Worm (Caenorhabditis elegans): ENCODE measurements around the gene C32B5.7.
"Not testable (repeated sequence)": the region's sequence is repeated elsewhere in the genome, so short reads cannot be mapped to it uniquely, and the experiment has no call there.

C32B5.7 gene

DNA sequence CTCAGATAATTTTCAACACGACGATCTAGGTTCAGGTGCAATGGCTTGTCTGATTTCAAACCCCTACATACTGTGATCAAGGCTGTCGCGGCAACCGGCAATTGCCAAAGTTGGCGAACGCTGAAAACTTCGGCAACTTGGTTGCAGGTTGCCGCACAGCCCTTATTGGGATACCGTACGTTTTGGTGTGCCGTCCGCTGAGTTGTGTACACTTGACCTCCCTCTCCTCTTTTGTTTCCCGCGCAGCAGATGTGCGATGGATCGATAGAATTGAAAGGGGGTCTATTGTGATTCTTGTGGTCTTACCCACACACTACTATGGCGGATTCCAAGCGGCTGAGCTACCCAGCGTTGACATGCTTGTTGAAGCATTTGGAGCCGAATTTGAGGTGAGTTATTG is at the start of gene C32B5.7, which contains the start of gene C32B5.18:
Gene C32B5.7, plus strand, starts transcription at position 311 of the 400 bp plus-strand sequence.
Gene C32B5.18, plus strand, starts transcription at position 301 of the 400 bp plus-strand sequence.
- no peak for TF ChIP-seq unc-62 (GFP tag; optimal IDR thresholded peaks at IDR 0.05)

DNA sequence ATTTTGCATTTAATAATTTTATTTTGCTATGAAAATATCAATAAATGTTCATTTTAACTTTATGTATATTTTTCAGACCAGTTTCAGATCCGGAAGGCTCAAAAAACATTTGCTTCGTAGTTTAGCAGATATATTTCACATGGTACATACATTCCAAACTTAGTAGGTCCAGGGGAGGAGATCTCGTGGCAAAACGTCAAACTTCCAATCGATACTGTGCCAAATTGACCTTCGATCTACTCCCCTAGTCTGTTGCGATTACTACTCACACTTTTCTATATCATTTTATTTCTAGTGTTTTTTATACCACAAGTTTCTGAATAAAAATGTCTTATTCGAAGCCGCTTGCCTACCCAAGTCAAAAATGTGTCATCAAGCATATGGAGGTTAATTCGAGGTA is 48.6 kb upstream of the C32B5.7 start, which contains the start of gene fbxc-31:
Gene fbxc-31, plus strand, starts transcription at position 301 of the 400 bp plus-strand sequence.
- no peak for TF ChIP-seq unc-62 (GFP tag; optimal IDR thresholded peaks at IDR 0.05)

DNA sequence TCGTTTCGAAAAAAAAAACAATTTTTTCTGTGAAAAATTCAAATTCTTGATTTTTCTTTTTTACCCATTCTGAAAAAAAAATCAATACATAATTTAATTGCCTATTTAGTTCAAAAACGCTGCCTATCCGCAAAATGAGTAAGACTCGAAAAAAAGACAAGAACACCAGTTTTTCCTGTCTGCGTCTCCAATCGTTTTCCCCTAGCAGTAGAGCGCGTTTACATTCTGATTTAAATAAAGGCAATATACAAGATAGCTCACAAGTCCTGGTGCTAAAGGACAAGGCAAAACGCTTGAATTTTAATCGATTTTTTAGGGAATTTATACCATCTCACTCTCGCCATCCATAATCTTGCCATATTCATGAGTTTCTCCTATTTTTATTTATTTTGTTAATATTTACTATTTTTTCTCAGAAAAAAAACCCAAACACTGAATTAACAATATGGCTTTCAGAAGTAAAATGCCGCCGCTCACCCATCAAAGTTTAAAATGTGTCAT is 47.1 kb upstream of the C32B5.7 start, which contains the start of gene fbxc-33:
Gene fbxc-33, plus strand, starts transcription at position 451 of the 501 bp plus-strand sequence.
- no peak for TF ChIP-seq unc-62 (GFP tag; optimal IDR thresholded peaks at IDR 0.05)

DNA sequence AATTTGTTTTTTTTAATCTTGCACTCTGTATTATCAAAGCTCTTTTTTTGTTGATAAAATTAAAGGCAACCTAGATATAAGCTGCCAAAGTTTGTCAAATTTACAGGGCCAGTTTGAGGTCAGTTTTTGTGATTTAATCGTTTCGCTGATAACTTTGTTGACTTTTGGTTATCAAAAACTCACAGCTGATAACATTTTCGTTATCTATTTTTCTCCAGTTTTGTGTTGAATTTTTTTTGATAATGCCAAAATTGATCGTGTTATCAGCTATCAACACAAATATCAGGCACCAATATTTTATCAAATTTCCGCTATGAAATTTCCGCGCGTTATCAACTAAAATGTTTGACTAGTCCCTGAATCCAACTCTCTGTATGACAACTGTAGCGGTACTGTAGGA is 45.1 kb upstream of the C32B5.7 start:
- no peak for TF ChIP-seq unc-62 (GFP tag; optimal IDR thresholded peaks at IDR 0.05)

DNA sequence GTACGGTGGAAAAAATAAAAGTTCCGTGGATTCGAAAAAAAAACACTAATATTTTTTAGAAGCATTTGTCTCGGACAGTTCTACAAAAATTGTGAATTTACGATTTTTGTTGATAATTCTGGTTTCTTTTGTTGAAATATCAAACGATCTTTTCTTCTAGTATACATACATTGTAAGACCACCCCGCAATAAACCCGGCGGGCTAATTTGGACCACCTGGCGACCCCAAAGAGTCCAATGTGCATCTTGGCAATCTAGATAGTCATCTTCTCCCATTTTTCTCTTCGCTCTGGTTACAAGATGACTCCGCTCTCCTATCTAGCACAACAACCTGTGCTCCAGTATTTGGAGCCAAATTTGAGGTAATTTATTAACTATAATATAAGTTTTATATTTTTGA is 44.5 kb upstream of the C32B5.7 start, which contains the start of gene fbxc-29:
Gene fbxc-29, plus strand, starts transcription at position 301 of the 400 bp plus-strand sequence.
- TF ChIP-seq unc-62 (GFP tag; optimal IDR thresholded peaks at IDR 0.05): no peak

DNA sequence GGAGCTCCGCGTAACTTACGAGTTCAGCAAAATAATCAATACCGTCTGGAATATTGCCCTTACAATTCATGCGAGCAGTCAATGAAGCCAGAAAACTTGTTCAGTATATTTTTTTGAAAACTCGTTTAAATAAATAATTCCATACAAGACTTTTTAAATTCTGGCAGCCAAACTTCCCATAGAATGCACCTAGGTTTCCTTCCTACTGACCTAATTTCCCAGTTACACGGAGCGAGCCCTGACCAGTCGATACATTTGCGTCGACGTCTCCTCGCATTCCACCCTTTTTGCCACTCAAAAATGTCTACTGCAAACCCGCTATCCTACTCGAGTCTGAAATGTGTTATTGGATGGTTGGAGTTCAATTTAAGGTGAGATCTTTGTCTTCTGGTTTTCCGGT is 43.0 kb upstream of the C32B5.7 start, which contains the start of gene fbxc-30:
Gene fbxc-30, plus strand, starts transcription at position 301 of the 400 bp plus-strand sequence.
- no peak for TF ChIP-seq unc-62 (GFP tag; optimal IDR thresholded peaks at IDR 0.05)

DNA sequence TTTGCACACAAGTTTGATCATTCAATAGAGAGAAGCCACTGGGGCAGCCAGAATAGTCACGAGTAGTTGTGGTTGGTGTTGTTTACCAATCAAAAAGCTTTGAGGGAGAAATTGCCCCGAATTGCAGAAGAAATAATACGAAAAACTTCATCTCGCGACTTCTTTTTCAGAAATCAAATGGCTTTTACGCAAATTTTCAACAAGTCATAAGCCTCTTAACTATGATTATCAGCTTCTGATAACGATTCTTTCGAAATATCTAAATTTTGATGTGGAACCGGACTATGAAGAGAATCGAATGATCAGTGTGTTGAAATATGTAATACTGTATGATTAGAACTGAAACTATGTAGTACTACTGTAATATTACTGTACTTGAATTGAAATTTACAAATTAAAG is 40.0 kb upstream of the C32B5.7 start:
- TF ChIP-seq unc-62 (GFP tag; optimal IDR thresholded peaks at IDR 0.05): no peak

DNA sequence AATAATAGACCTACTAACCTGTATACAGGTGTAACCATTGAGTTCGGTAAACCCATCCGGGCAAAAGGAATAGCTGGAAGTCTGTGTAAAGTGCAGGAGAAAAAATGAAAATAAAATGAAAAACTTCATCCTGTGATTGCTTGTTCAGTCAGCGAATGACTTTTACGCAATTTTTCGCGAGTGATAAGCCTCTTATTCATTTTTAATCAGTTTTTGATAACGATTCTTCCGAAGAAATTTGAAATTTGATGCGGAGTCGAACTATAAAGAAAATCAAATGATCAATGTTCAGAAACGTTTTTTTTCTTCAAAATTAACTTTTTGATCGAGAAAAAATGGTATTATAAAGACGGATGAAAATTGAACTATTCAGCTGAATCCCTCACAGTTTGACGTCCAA is 37.5 kb upstream of the C32B5.7 start:
- no peak for TF ChIP-seq unc-62 (GFP tag; optimal IDR thresholded peaks at IDR 0.05)

DNA sequence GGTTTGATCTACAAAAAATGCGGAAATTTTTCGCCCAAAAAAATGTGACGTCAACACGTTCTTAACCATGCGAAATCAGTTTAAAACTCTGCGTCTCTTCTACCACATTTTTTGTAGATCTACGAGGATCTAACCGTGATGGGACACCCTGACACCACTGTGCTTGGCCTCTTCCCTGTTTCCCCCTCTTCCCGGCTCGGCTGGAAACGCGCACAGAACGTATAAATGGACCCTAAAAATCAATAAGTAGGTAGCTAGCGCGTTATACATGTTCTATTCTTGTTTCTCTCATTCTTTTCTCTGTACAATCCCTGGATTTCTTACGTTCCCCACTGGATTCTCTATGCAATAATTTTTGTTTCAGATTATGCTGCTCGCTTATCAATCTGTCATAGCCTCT is 36.8 kb upstream of the C32B5.7 start, which contains the start of gene fbxc-28:
Gene fbxc-28, plus strand, starts transcription at position 301 of the 400 bp plus-strand sequence.
- TF ChIP-seq unc-62 (GFP tag; optimal IDR thresholded peaks at IDR 0.05): no peak

DNA sequence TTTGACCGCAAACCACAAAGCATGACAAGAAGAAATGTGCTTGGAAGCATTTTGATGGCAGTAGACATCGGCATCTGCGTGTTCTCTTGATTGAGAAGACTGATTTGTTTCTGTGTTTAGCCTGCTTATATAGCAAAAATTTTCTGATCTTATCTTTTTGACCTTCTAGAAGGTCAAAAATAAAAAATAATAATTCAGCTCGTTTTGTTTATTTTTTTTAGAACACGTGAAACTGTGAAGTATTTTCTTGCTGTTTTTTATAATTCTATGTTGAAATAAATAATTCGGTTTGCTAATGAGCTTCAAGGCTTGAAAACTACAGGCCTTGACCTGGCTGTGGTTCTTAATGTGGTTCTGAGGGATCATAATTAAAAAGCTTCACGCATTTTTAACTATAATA is 33.0 kb upstream of the C32B5.7 start, which contains the start of gene R07C3.13:
Gene R07C3.13, minus strand, starts transcription at position 101 of the 400 bp plus-strand sequence.
- no peak for TF ChIP-seq unc-62 (GFP tag; optimal IDR thresholded peaks at IDR 0.05)

DNA sequence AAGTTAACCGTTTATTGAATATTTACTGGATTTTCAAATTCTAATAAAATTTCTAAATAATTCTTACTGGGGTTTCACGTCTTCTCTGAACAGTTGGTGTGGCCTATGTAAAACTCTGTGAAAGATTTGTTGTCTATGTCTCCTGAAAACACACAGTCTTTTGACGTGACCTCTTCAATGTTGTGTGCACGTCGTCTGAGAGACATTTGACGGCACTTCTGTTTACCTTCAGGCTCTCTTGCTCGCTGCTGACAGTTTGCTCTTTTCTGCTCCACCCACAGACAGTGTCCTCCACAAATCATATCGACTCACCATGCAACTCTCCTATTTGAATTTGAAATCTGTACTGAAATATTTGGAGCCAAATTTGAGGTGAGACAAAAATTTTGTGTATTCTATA is 29.5 kb upstream of the C32B5.7 start, which contains the start of gene fbxc-34:
Gene fbxc-34, plus strand, starts transcription at position 301 of the 400 bp plus-strand sequence.
- TF ChIP-seq unc-62 (GFP tag; optimal IDR thresholded peaks at IDR 0.05): not testable (repeated sequence)

DNA sequence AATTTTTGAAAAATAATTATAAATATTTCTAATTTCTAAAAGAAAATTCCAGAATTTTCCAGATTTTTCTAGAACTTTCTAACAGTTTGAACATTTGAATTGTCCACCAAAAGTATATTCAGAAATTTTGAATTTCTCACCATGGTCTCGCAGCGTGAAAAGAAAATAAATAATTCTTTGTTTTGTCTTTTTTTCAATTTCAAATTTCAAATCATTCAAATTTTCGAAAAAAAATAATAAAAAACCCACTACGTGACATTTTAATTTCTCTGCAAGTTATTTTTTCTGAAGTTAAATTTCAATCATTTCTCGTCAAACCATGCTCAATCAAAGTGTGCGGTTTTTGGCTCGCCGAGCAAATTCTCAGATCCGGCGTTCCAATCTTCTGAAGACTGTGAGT is 27.6 kb upstream of the C32B5.7 start, which contains the start of gene acs-15:
Gene acs-15, plus strand, starts transcription at position 301 of the 400 bp plus-strand sequence.
- no peak for TF ChIP-seq unc-62 (GFP tag; optimal IDR thresholded peaks at IDR 0.05)

DNA sequence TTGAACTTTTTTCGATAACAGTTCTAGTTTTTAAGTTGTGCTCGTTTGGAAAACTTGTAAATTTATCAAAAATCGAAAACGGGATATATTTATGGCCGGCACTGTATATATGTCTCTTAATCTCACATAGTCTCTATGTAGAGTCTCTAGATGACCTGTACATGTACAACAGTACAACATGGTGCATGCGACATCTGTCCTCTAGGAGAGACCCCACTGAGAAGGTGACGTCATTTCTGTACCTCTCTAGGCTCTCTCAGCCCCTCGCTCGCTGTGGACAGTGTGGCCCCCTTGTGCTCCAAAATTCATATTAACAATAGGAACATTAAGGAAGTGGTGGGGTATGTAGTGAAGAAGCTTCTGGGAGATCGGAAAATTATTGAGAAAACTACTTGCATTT is 23.1 kb upstream of the C32B5.7 start:
- TF ChIP-seq unc-62 (GFP tag; optimal IDR thresholded peaks at IDR 0.05): no peak

DNA sequence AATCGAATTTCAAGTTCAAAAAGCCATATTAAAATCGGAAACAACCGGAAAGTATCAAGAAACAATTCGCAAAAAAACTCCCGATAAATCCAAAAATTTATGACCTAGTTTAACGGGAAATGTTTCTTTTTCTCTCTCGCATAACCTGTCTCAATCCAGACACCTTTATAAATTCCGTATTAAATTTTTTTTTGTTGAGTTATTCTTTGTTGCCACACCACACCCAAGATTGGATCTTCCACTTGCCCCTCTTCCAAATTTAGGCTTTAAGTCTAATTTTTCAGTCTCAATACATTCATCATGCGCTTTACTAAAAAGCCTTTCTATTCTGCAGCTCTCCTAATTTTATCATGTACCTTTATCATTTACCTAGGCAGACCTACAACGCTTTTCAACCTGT is 21.8 kb upstream of the C32B5.7 start, which contains the start of gene R07C3.3:
Gene R07C3.3, plus strand, starts transcription at position 301 of the 400 bp plus-strand sequence.
- no peak for TF ChIP-seq unc-62 (GFP tag; optimal IDR thresholded peaks at IDR 0.05)

DNA sequence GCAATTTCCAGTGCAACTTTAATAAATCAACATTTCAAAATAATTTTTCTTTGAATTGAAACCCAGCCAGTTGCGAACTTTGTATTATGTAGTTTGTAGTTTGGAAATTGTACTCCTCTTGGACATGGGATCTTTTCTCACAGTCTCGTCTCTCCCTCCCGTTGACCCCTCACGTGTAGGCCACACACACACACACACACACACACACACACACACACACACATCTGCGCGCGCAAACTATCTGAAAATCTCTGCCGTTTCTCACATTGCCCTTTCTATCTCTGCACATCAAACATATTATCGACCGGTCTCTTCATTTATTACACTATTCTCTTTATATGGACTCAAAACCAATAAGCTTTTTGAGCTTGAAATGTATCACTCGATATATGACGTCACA is 19.5 kb upstream of the C32B5.7 start, which contains the start of gene fbxc-36:
Gene fbxc-36, plus strand, starts transcription at position 205 of the 400 bp plus-strand sequence.
- TF ChIP-seq unc-62 (GFP tag; optimal IDR thresholded peaks at IDR 0.05): no peak

DNA sequence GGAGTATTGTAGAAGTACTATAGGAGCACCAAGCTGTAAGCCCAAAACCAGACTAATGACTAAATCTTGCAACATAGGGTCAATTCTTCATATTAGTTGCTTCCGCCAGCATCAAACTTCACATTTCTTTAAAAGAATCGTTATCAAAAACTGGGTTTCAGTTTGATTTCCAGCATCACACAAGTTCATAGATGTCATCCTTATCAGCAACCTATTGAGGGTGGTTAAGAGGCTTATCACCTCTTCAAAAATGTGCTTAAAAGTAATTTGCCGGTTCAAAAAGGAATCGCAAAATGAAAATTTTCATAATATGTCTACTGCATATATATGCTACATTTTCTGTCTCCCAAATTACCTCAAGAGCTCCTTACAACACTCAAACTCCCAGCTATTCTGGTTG is 16.6 kb upstream of the C32B5.7 start, which contains the start of gene clec-43:
Gene clec-43, plus strand, starts transcription at position 294 of the 400 bp plus-strand sequence.
- TF ChIP-seq unc-62 (GFP tag; optimal IDR thresholded peaks at IDR 0.05): no peak

DNA sequence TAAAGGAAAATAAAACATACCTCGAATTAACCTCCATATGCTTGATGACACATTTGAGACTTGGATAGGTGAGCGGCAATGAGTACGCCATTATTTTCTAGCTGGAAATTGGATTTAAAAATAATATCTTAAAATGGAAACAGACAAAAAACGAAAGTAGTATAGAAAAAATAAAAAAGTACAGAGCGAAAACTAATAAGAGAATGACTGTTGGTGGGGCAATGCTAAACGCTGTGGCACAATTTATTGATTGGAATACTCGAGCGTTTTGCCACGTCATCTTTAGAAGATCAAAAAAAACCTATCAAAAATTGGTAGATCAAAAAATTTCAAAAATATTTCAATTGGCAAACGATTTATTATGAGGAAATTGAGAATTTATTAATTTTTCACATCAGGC is 12.2 kb upstream of the C32B5.7 start, which contains the start of gene fbxc-32:
Gene fbxc-32, minus strand, starts transcription at position 101 of the 400 bp plus-strand sequence.
- no peak for TF ChIP-seq unc-62 (GFP tag; optimal IDR thresholded peaks at IDR 0.05)

All from whole organism, dauer.